Worm (Caenorhabditis elegans) whole organism, young adult: ENCODE measurements around the gene nhr-104.

Source experiments
- B0035.1 ChIP-seq: sonication (generic microtip); optimal IDR thresholded peaks from 2 replicates; lab custom pipeline; 2016; ENCODE audit warnings: missing genetic modification characterization, mild to moderate bottlenecking, missing compliant biosample characterization, missing genotype, missing genetic modification reagents
- D2030.7 ChIP-seq: fragments of 200-800 bp; sonication (Bioruptor generic); IDR thresholded peaks from 2 replicates; pipeline ENCODE4 v1.3.6; 2022; ENCODE audit warnings: missing genetic modification reagents, missing genetic modification characterization, missing compliant biosample characterization
- F23B12.7 ChIP-seq: sonication (generic microtip); optimal IDR thresholded peaks from 2 replicates; lab custom pipeline; 2017; ENCODE audit warnings: missing genetic modification characterization, mild to moderate bottlenecking, missing compliant biosample characterization, antibody characterized with exemption, moderate library complexity; ENCODE audit not compliant: insufficient read depth
- F33H1.4 ChIP-seq: fragments of 200-800 bp; sonication (Bioruptor generic); IDR thresholded peaks from 2 replicates; pipeline ENCODE4 v1.3.6; 2022; ENCODE audit warnings: missing genetic modification reagents, missing genetic modification characterization, missing compliant biosample characterization
- F37B4.10 ChIP-seq: fragments of 200-800 bp; sonication (Bioruptor generic); IDR thresholded peaks from 2 replicates; pipeline ENCODE4 v1.3.6; 2022; ENCODE audit warnings: missing genetic modification characterization, missing compliant biosample characterization
- F57C9.4 ChIP-seq: sonication (generic microtip); optimal IDR thresholded peaks from 2 replicates; lab custom pipeline; 2017; ENCODE audit warnings: mild to moderate bottlenecking, missing genetic modification characterization, missing compliant biosample characterization
- K11D2.4 ChIP-seq: fragments of 200-800 bp; sonication (Bioruptor generic); IDR thresholded peaks from 2 replicates; pipeline ENCODE4 v1.3.6; 2022; ENCODE audit warnings: missing genetic modification reagents, missing genetic modification characterization, missing compliant biosample characterization
- K12H6.12 ChIP-seq: fragments of 200-800 bp; sonication (Bioruptor generic); optimal IDR thresholded peaks from 2 replicates; lab custom pipeline; 2018; ENCODE audit warnings: mild to moderate bottlenecking, missing genetic modification characterization, missing compliant biosample characterization
- Y53F4B.3 ChIP-seq: fragments of 200-800 bp; sonication (Bioruptor generic); IDR thresholded peaks from 2 replicates; pipeline ENCODE4 v1.3.6; 2022; ENCODE audit warnings: missing genetic modification reagents, missing genetic modification characterization, missing compliant biosample characterization
- Y56A3A.18 ChIP-seq: fragments of 200-800 bp; sonication (Bioruptor generic); IDR thresholded peaks from 2 replicates; pipeline ENCODE4 v1.3.6; 2022; ENCODE audit warnings: missing genetic modification reagents, missing genetic modification characterization, missing compliant biosample characterization
- Y95B8A.8 ChIP-seq: fragments of 200-800 bp; sonication (Bioruptor generic); IDR thresholded peaks from 2 replicates; pipeline ENCODE4 v1.3.6; 2022; ENCODE audit warnings: missing genetic modification reagents, missing genetic modification characterization, missing compliant biosample characterization
- aptf-3 ChIP-seq: fragments of 200-800 bp; sonication (Bioruptor generic); IDR thresholded peaks from 2 replicates; pipeline ENCODE4 v1.3.6; 2022; ENCODE audit warnings: missing genetic modification characterization, missing compliant biosample characterization
- atf-7 ChIP-seq: sonication (generic microtip); optimal IDR thresholded peaks from 2 replicates; lab custom pipeline; 2017; ENCODE audit warnings: mild to moderate bottlenecking, missing genetic modification characterization, missing compliant biosample characterization
- bed-1 ChIP-seq: fragments of 200-800 bp; sonication (Bioruptor generic); IDR thresholded peaks from 2 replicates; pipeline ENCODE4 v1.3.6; 2022; ENCODE audit warnings: missing genetic modification reagents, missing genetic modification characterization, missing compliant biosample characterization
- cebp-2 ChIP-seq: fragments of 200-800 bp; sonication (Bioruptor generic); IDR thresholded peaks from 2 replicates; pipeline ENCODE4 v1.3.6; 2022; ENCODE audit warnings: missing genetic modification characterization, missing compliant biosample characterization
- ceh-79 ChIP-seq: sonication (generic microtip); optimal IDR thresholded peaks from 2 replicates; lab custom pipeline; 2017; ENCODE audit warnings: mild to moderate bottlenecking, missing genetic modification characterization, missing compliant biosample characterization
- die-1 ChIP-seq: sonication (generic microtip); optimal IDR thresholded peaks from 2 replicates; lab custom pipeline; 2016; ENCODE audit warnings: missing genotype, mild to moderate bottlenecking, missing genetic modification characterization, missing compliant biosample characterization
- dpff-1 ChIP-seq: sonication (generic microtip); optimal IDR thresholded peaks from 2 replicates; lab custom pipeline; 2017; ENCODE audit warnings: mild to moderate bottlenecking, missing genetic modification characterization, missing compliant biosample characterization
- ekl-4 ChIP-seq: fragments of 200-800 bp; sonication (Bioruptor generic); IDR thresholded peaks from 2 replicates; pipeline ENCODE4 v1.3.6; 2022; ENCODE audit warnings: missing genetic modification reagents, missing genetic modification characterization, missing compliant biosample characterization
- gei-17 ChIP-seq: fragments of 200-800 bp; sonication (Bioruptor generic); optimal IDR thresholded peaks from 2 replicates; lab custom pipeline; 2018; ENCODE audit warnings: mild to moderate bottlenecking, missing genetic modification characterization, missing compliant biosample characterization
- hmg-1.2 ChIP-seq: fragments of 200-800 bp; sonication (Bioruptor generic); IDR thresholded peaks from 2 replicates; pipeline ENCODE4 v1.3.6; 2022; ENCODE audit warnings: missing genetic modification reagents, missing genetic modification characterization, missing compliant biosample characterization
- hmg-20 ChIP-seq: fragments of 200-800 bp; sonication (Bioruptor generic); IDR thresholded peaks from 2 replicates; pipeline ENCODE4 v1.3.6; 2022; ENCODE audit warnings: missing genetic modification reagents, missing genetic modification characterization, missing compliant biosample characterization
- lag-1 ChIP-seq: fragments of 200-800 bp; sonication (Bioruptor generic); IDR thresholded peaks from 2 replicates; pipeline ENCODE4 v1.3.6; 2022; ENCODE audit warnings: missing genetic modification reagents, missing genetic modification characterization, missing compliant biosample characterization
- lin-40 ChIP-seq: sonication (generic microtip); optimal IDR thresholded peaks from 2 replicates; lab custom pipeline; 2016; ENCODE audit warnings: missing genetic modification characterization, mild to moderate bottlenecking, missing compliant biosample characterization, missing genotype, missing genetic modification reagents
- lsl-1 ChIP-seq: fragments of 200-800 bp; sonication (Bioruptor generic); optimal IDR thresholded peaks from 2 replicates; lab custom pipeline; 2018; ENCODE audit warnings: mild to moderate bottlenecking, missing genetic modification characterization, moderate library complexity, missing compliant biosample characterization
- lsy-27 ChIP-seq: sonication (generic microtip); optimal IDR thresholded peaks from 2 replicates; lab custom pipeline; 2017; ENCODE audit warnings: missing genetic modification characterization, mild to moderate bottlenecking, missing compliant biosample characterization, antibody characterized with exemption, missing genotype, borderline replicate concordance; ENCODE audit not compliant: insufficient read depth
- madf-6 ChIP-seq: fragments of 200-800 bp; sonication (Bioruptor generic); IDR thresholded peaks from 2 replicates; pipeline ENCODE4 v1.3.6; 2022; ENCODE audit warnings: missing genetic modification reagents, missing genetic modification characterization, missing compliant biosample characterization
- madf-8 ChIP-seq: fragments of 200-800 bp; sonication (Bioruptor generic); conservative IDR thresholded peaks from 2 replicates; pipeline ENCODE4 v1.3.6; 2022; ENCODE audit warnings: missing genetic modification reagents, missing genetic modification characterization, missing compliant biosample characterization
- mxl-1 ChIP-seq: sonication (generic microtip); optimal IDR thresholded peaks from 2 replicates; lab custom pipeline; 2016; ENCODE audit warnings: missing genetic modification characterization, missing compliant biosample characterization
- nfya-2 ChIP-seq: fragments of 200-800 bp; sonication (Bioruptor generic); IDR thresholded peaks from 2 replicates; pipeline ENCODE4 v1.3.6; 2022; ENCODE audit warnings: missing genetic modification reagents, missing genetic modification characterization, missing compliant biosample characterization
- nhr-120 ChIP-seq: fragments of 200-800 bp; sonication (Bioruptor generic); IDR thresholded peaks from 2 replicates; pipeline ENCODE4 v1.3.6; 2022; ENCODE audit warnings: missing genetic modification characterization, missing compliant biosample characterization
- nhr-27 ChIP-seq: fragments of 200-800 bp; sonication (Bioruptor generic); optimal IDR thresholded peaks from 2 replicates; lab custom pipeline; 2018; ENCODE audit warnings: mild to moderate bottlenecking, missing genetic modification characterization, moderate library complexity, missing compliant biosample characterization
- nhr-90 ChIP-seq: sonication (generic microtip); optimal IDR thresholded peaks from 2 replicates; lab custom pipeline; 2016; ENCODE audit warnings: missing genotype, mild to moderate bottlenecking, missing genetic modification characterization, missing compliant biosample characterization
- pbrm-1 ChIP-seq: fragments of 200-800 bp; sonication (Bioruptor generic); IDR thresholded peaks from 2 replicates; pipeline ENCODE4 v1.3.6; 2022; ENCODE audit warnings: missing genetic modification reagents, missing genetic modification characterization, missing compliant biosample characterization
- rcor-1 ChIP-seq: fragments of 200-800 bp; sonication (Bioruptor generic); IDR thresholded peaks from 2 replicates; pipeline ENCODE4 v1.3.6; 2022; ENCODE audit warnings: missing genetic modification reagents, missing genetic modification characterization, missing compliant biosample characterization
- rec-8 ChIP-seq, 2 experiments: sonication (generic microtip); optimal IDR thresholded peaks; 2 replicates each; lab custom pipeline; 2016; ENCODE audit warnings: mild to moderate bottlenecking in 2 of 2, missing genetic modification characterization in 2 of 2, missing genetic modification reagents in 2 of 2, missing genotype in 2 of 2, missing biosample characterization in 1 of 2, missing compliant biosample characterization in 1 of 2, moderate library complexity in 1 of 2
- snpc-1.1 ChIP-seq: sonication (generic microtip); optimal IDR thresholded peaks from 2 replicates; lab custom pipeline; 2017; ENCODE audit warnings: missing genetic modification characterization, mild to moderate bottlenecking, missing compliant biosample characterization, antibody characterized with exemption, moderate library complexity, missing genotype, missing genetic modification reagents; ENCODE audit not compliant: insufficient read depth
- snpc-3.4 ChIP-seq: sonication (generic microtip); optimal IDR thresholded peaks from 2 replicates; lab custom pipeline; 2017; ENCODE audit warnings: missing genetic modification characterization, mild to moderate bottlenecking, missing compliant biosample characterization, antibody characterized with exemption, moderate library complexity, missing genotype, missing genetic modification reagents
- snpc-4 ChIP-seq, 5 experiments: fragments of 150-350 bp in 1 of 5; sonication (generic microtip) in 4 of 5; optimal IDR thresholded peaks; 2 replicates each; lab custom pipeline; 2014 to 2018; ENCODE audit warnings: missing genetic modification characterization in 5 of 5, missing biosample characterization in 3 of 5, antibody characterized with exemption in 2 of 5, mild to moderate bottlenecking in 2 of 5, missing compliant biosample characterization in 2 of 5, missing genotype in 2 of 5, moderate library complexity in 2 of 5, missing genetic modification reagents in 1 of 5
- somi-1 ChIP-seq: fragments of 200-800 bp; sonication (Bioruptor generic); optimal IDR thresholded peaks from 2 replicates; lab custom pipeline; 2018; ENCODE audit warnings: mild to moderate bottlenecking, missing genetic modification characterization, missing compliant biosample characterization
- tbp1 ChIP-seq: fragments of 200-800 bp; sonication (Bioruptor generic); optimal IDR thresholded peaks from 2 replicates; lab custom pipeline; 2018; ENCODE audit warnings: mild to moderate bottlenecking, missing genetic modification characterization, missing compliant biosample characterization
- tlf-1 ChIP-seq: fragments of 200-800 bp; sonication (Bioruptor generic); optimal IDR thresholded peaks from 2 replicates; lab custom pipeline; 2018; ENCODE audit warnings: mild to moderate bottlenecking, missing genetic modification characterization, missing compliant biosample characterization
- xnd-1 ChIP-seq: sonication (generic microtip); optimal IDR thresholded peaks from 2 replicates; lab custom pipeline; 2016; ENCODE audit warnings: missing genotype, missing genetic modification reagents, missing genetic modification characterization, missing compliant biosample characterization
- ztf-28 ChIP-seq: fragments of 200-800 bp; sonication (Bioruptor generic); IDR thresholded peaks from 2 replicates; pipeline ENCODE4 v1.3.6; 2022; ENCODE audit warnings: missing genetic modification reagents, missing genetic modification characterization, missing compliant biosample characterization
- ztf-6 ChIP-seq: fragments of 200-800 bp; sonication (Bioruptor generic); IDR thresholded peaks from 2 replicates; pipeline ENCODE4 v1.3.6; 2022; ENCODE audit warnings: missing genetic modification reagents, missing genetic modification characterization, missing compliant biosample characterization

Gene nhr-104

DNA sequence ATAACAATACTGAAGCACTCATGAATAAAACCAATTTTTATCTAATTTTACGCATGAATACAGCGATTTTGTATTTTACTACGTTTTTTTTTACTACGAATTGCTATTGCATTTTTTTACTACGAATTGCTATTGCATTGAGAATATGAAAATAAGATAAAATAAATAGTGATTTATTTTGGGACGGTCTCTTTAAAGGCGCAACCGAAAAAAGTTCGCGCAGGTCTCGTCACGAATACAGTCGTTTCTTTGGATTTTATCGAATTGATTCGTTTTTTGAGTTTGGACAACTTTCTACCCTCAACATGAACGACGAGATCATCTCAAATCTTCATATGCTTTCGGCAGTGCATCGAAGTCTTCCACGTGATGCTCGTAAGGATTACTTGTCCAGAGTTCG lies 36.7 kb downstream of the nhr-104 start, which contains the start of gene Y17G9B.4:
TSS of gene Y17G9B.4 (plus strand) at position 306 of the 400 bp plus-strand sequence.
- peak; percentile 17 for TF ChIP-seq tbp1
- TF ChIP-seq madf-8 (GFP tag; lab: Robert Waterston, UW) = peak; percentile 42
- TF ChIP-seq F37B4.10 (GFP tag; lab: Robert Waterston, UW) = no peak
- peak; percentile 86 for TF ChIP-seq xnd-1
- peak; percentile 83 for TF ChIP-seq madf-6 (GFP tag; lab: Robert Waterston, UW)
- peak; percentile 53 for TF ChIP-seq D2030.7
- TF ChIP-seq F33H1.4 (GFP tag; lab: Robert Waterston, UW) = peak; percentile 90
- peak; percentile 91 for TF ChIP-seq lsl-1 (GFP tag; lab: Kevin White, UChicago)
- TF ChIP-seq ekl-4 (GFP tag; lab: Robert Waterston, UW) = no peak
- TF ChIP-seq nhr-90 = no peak
- TF ChIP-seq snpc-4 (GFP tag; optimal IDR thresholded peaks at IDR 0.05; lab: Kevin White, UChicago) = no peak
- TF ChIP-seq snpc-4 (tag; optimal IDR thresholded peaks at IDR 0.05; lab: Kevin White, UChicago) = peak in 2 of 4 experiments; percentile 25 to 52
- no peak for TF ChIP-seq rcor-1

DNA sequence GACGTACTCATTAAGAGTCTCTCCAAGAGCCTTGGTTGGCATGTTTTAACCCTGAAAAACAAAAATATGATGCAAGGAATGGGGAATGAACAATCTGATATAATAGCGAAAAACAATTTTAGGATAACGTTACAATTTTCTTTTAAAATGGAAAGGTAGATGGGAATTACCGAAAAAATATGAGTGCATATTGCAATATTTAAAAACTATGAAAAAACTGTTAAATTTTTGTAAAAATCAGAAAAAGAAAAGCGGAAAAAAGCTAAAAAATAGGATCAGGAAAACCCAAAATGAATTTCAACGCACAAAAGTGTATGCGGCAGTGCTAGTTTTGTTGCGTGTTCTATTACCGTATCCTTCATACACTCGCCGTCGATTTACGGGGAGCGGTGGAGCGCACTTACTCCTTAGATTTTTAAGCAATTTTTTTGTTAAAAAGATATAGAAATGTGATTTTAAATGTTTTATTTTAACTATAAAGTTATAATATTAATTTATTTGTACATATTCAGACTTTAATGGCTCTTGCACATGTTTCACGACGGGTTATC lies 38.7 kb downstream of the nhr-104 start, which contains the start of the genes rpl-20 and Y17G9B.5:
TSS of gene rpl-20 (minus strand) at position 51 of the 551 bp plus-strand sequence.
TSS of gene Y17G9B.5 (plus strand) at position 513 of the 551 bp plus-strand sequence.
- TF ChIP-seq ztf-6 = peak; percentile 98
- TF ChIP-seq die-1 (tag; lab: Kevin White, UChicago) = peak; percentile 91
- TF ChIP-seq F37B4.10 (GFP tag; lab: Robert Waterston, UW) = peak; percentile 99
- no peak for TF ChIP-seq mxl-1 (tag; lab: Kevin White, UChicago)
- TF ChIP-seq B0035.1 (tag; lab: Kevin White, UChicago) = peak; percentile 96
- TF ChIP-seq nhr-120 = peak; percentile 96
- TF ChIP-seq Y53F4B.3 (GFP tag; lab: Robert Waterston, UW) = peak; percentile 91
- TF ChIP-seq Y95B8A.8 = peak; percentile 100
- peak; percentile 78 for TF ChIP-seq dpff-1
- peak; percentile 99 for TF ChIP-seq F23B12.7
- peak; percentile 96 for TF ChIP-seq nhr-27
- peak; percentile 100 for TF ChIP-seq pbrm-1 (GFP tag; lab: Robert Waterston, UW)
- peak; percentile 95 for TF ChIP-seq ztf-28 (GFP tag; lab: Robert Waterston, UW)
- TF ChIP-seq lag-1 (GFP tag; lab: Robert Waterston, UW) = peak; percentile 90; the same call in 1 of the 2 replicates
- TF ChIP-seq hmg-20 (GFP tag; lab: Robert Waterston, UW) = peak; percentile 98
- TF ChIP-seq snpc-3.4 (tag; lab: Kevin White, UChicago) = peak; percentile 98
- TF ChIP-seq F33H1.4 (GFP tag; lab: Robert Waterston, UW) = peak; percentile 98
- peak; percentile 92 for TF ChIP-seq snpc-1.1 (tag; lab: Kevin White, UChicago)
- 0 out of 2 replicates have a peak, but pooled peaks have one; percentile 85 for TF ChIP-seq bed-1 (GFP tag; lab: Robert Waterston, UW)
- peak; percentile 100 for TF ChIP-seq K11D2.4 (GFP tag; lab: Robert Waterston, UW)
- peak; percentile 79 to 81 for TF ChIP-seq rec-8 (tag; optimal IDR thresholded peaks at IDR 0.05; lab: Kevin White, UChicago)
- peak; percentile 71 for TF ChIP-seq lsy-27
- peak; percentile 97 for TF ChIP-seq hmg-1.2 (GFP tag; lab: Robert Waterston, UW)
- peak; percentile 100 for TF ChIP-seq tlf-1
- TF ChIP-seq Y56A3A.18 (GFP tag; lab: Robert Waterston, UW) = peak; percentile 99
- peak; percentile 97 for TF ChIP-seq F57C9.4 (tag; lab: Kevin White, UChicago)
- peak; percentile 95 for TF ChIP-seq nfya-2 (GFP tag; lab: Robert Waterston, UW)
- peak; percentile 99 for TF ChIP-seq K12H6.12
- TF ChIP-seq aptf-3 (GFP tag; lab: Robert Waterston, UW) = 0 out of 2 replicates have a peak, but pooled peaks have one; percentile 37
- TF ChIP-seq somi-1 (GFP tag; lab: Kevin White, UChicago) = peak; percentile 100
- peak; percentile 99 for TF ChIP-seq atf-7
- TF ChIP-seq cebp-2 (GFP tag; lab: Robert Waterston, UW) = peak; percentile 98
- peak; percentile 94 for TF ChIP-seq gei-17 (GFP tag; lab: Kevin White, UChicago)
- TF ChIP-seq rcor-1 = peak; percentile 99
- TF ChIP-seq ceh-79 (tag; lab: Kevin White, UChicago) = peak; percentile 90
- TF ChIP-seq lin-40 (tag; lab: Kevin White, UChicago) = peak; percentile 99
